Worm (Caenorhabditis elegans) whole organism, L4 larva: Measurements from ENCODE around the gene srj-45.

Experiments used
- D1046.2 ChIP-seq: fragments of 200-800 bp; sonication (Bioruptor generic); IDR thresholded peaks from 2 replicates; pipeline ENCODE4 v1.3.6; 2022; ENCODE audit warnings: missing genetic modification characterization, missing compliant biosample characterization
- F10B5.3 ChIP-seq: sonication (generic microtip); optimal IDR thresholded peaks from 2 replicates; lab custom pipeline; 2016; ENCODE audit warnings: mild to moderate bottlenecking, missing genetic modification characterization, missing compliant biosample characterization
- F26F4.8 ChIP-seq: fragments of 200-800 bp; sonication (Bioruptor generic); conservative IDR thresholded peaks from 2 replicates; pipeline ENCODE4 v1.3.6; 2022; ENCODE audit warnings: missing genetic modification characterization, missing compliant biosample characterization
- F49E8.2 ChIP-seq: sonication (generic microtip); optimal IDR thresholded peaks from 2 replicates; lab custom pipeline; 2016; ENCODE audit warnings: missing compliant biosample characterization, mild to moderate bottlenecking, missing genetic modification characterization, borderline replicate concordance
- Y105C5A.15 ChIP-seq: fragments of 200-800 bp; sonication (Bioruptor generic); IDR thresholded peaks from 2 replicates; pipeline ENCODE4 v1.3.6; 2022; ENCODE audit warnings: missing genetic modification characterization, missing compliant biosample characterization
- aha-1 ChIP-seq: fragments of 150-350 bp; peaks from one replicate; lab custom pipeline; 2014; ENCODE audit warnings: missing biosample characterization, missing genetic modification characterization
- arid-1 ChIP-seq: fragments of 200-800 bp; sonication (Bioruptor generic); conservative IDR thresholded peaks from 2 replicates; pipeline ENCODE4 v1.3.6; 2022; ENCODE audit warnings: missing genetic modification reagents, missing genetic modification characterization, missing compliant biosample characterization
- ceh-28 ChIP-seq: fragments of 150-350 bp; optimal IDR thresholded peaks from 2 replicates; lab custom pipeline; 2014; ENCODE audit warnings: missing biosample characterization, missing genetic modification reagents, missing genetic modification characterization
- ceh-44 ChIP-seq: fragments of 200-800 bp; sonication (Bioruptor generic); IDR thresholded peaks from 2 replicates; pipeline ENCODE4 v1.3.6; 2022; ENCODE audit warnings: missing genetic modification reagents, missing genetic modification characterization, missing compliant biosample characterization
- cey-2 ChIP-seq: sonication (generic microtip); optimal IDR thresholded peaks from 3 replicates; lab custom pipeline; 2017; ENCODE audit warnings: missing genetic modification characterization, mild to moderate bottlenecking, missing compliant biosample characterization, antibody characterized with exemption, borderline replicate concordance; ENCODE audit not compliant: insufficient read depth
- daf-8 ChIP-seq: fragments of 200-800 bp; sonication (Bioruptor generic); IDR thresholded peaks from 2 replicates; pipeline ENCODE4 v1.3.6; 2022; ENCODE audit warnings: missing genetic modification characterization, missing compliant biosample characterization
- duxl-1 ChIP-seq: sonication (generic microtip); optimal IDR thresholded peaks from 2 replicates; lab custom pipeline; 2016; ENCODE audit warnings: mild to moderate bottlenecking, missing genetic modification characterization, moderate library complexity, missing compliant biosample characterization; ENCODE audit not compliant: poor library complexity
- dve-1 ChIP-seq: sonication (generic microtip); optimal IDR thresholded peaks from 2 replicates; lab custom pipeline; 2017; ENCODE audit warnings: antibody characterized with exemption, mild to moderate bottlenecking, missing genetic modification characterization, missing compliant biosample characterization; ENCODE audit not compliant: insufficient read depth
- hif-1 ChIP-seq, 2 experiments: sonication (generic microtip); optimal IDR thresholded peaks; 2 replicates each; lab custom pipeline; 2016 to 2017; ENCODE audit warnings: missing compliant biosample characterization in 2 of 2, missing genetic modification characterization in 2 of 2, missing genetic modification reagents in 2 of 2, missing genotype in 2 of 2, mild to moderate bottlenecking in 1 of 2
- hlh-11 ChIP-seq: fragments of 200-800 bp; sonication (Bioruptor generic); optimal IDR thresholded peaks from 2 replicates; lab custom pipeline; 2018; ENCODE audit warnings: mild to moderate bottlenecking, missing genetic modification characterization, missing compliant biosample characterization
- lim-7 ChIP-seq: fragments of 200-800 bp; sonication (Bioruptor generic); IDR thresholded peaks from 2 replicates; pipeline ENCODE4 v1.3.6; 2022; ENCODE audit warnings: missing genetic modification characterization, missing compliant biosample characterization
- lsy-2 ChIP-seq, 2 experiments: fragments of 150-350 bp in 1 of 2; sonication (generic microtip) in 1 of 2; optimal IDR thresholded peaks; 2 replicates each; lab custom pipeline; 2014 to 2017; ENCODE audit warnings: missing biosample characterization in 2 of 2, missing genetic modification characterization in 2 of 2
- mdl-1 ChIP-seq, 2 experiments: fragments of 150-350 bp in 1 of 2; sonication (generic microtip) in 1 of 2; optimal IDR thresholded peaks; 2 replicates each; lab custom pipeline; 2014 to 2017; ENCODE audit warnings: missing biosample characterization in 2 of 2, missing genetic modification characterization in 2 of 2
- mxl-3 ChIP-seq: fragments of 200-800 bp; sonication (Bioruptor generic); optimal IDR thresholded peaks from 2 replicates; lab custom pipeline; 2018; ENCODE audit warnings: mild to moderate bottlenecking, missing genetic modification characterization, missing compliant biosample characterization
- nhr-28 ChIP-seq: fragments of 150-350 bp; optimal IDR thresholded peaks from 2 replicates; lab custom pipeline; 2014; ENCODE audit warnings: missing biosample characterization, missing genetic modification characterization
- nhr-76 ChIP-seq: fragments of 150-350 bp; optimal IDR thresholded peaks from 2 replicates; lab custom pipeline; 2014; ENCODE audit warnings: missing biosample characterization, missing genetic modification characterization
- php-3 ChIP-seq: fragments of 200-800 bp; sonication (Bioruptor generic); IDR thresholded peaks from 2 replicates; pipeline ENCODE4 v1.3.6; 2022; ENCODE audit warnings: missing genetic modification reagents, missing genetic modification characterization, missing compliant biosample characterization
- rbr-2 ChIP-seq: sonication (generic microtip); optimal IDR thresholded peaks from 2 replicates; lab custom pipeline; 2016; ENCODE audit warnings: missing genotype, missing genetic modification characterization, missing compliant biosample characterization
- set-16 ChIP-seq: fragments of 200-800 bp; sonication (Bioruptor generic); IDR thresholded peaks from 2 replicates; pipeline ENCODE4 v1.3.6; 2022; ENCODE audit warnings: missing genetic modification reagents, missing genetic modification characterization, missing compliant biosample characterization
- skn-1 ChIP-seq: fragments of 150-350 bp; optimal IDR thresholded peaks from 2 replicates; lab custom pipeline; 2014; ENCODE audit warnings: missing biosample characterization, missing genetic modification characterization
- snpc-1.2 ChIP-seq: fragments of 200-800 bp; sonication (Bioruptor generic); IDR thresholded peaks from 2 replicates; pipeline ENCODE4 v1.3.6; 2022; ENCODE audit warnings: missing genetic modification reagents, missing genetic modification characterization, missing compliant biosample characterization
- snpc-4 ChIP-seq: fragments of 150-350 bp; optimal IDR thresholded peaks from 2 replicates; lab custom pipeline; 2014; ENCODE audit warnings: missing biosample characterization, missing genetic modification characterization
- unc-62 ChIP-seq, 3 experiments: fragments of 150-350 bp in 1 of 3; sonication (generic microtip); optimal IDR thresholded peaks in 2 of 3; peaks in 1 of 3; 1 replicate in 1 of 3; 2 replicates in 2 of 3; lab custom pipeline; 2014 to 2017; ENCODE audit warnings: missing biosample characterization in 3 of 3, missing genetic modification characterization in 3 of 3, missing genetic modification reagents in 3 of 3, missing genotype in 1 of 3
- ztf-11 ChIP-seq: fragments of 150-350 bp; optimal IDR thresholded peaks from 2 replicates; lab custom pipeline; 2014; ENCODE audit warnings: missing biosample characterization, missing genetic modification characterization

Gene srj-45

DNA sequence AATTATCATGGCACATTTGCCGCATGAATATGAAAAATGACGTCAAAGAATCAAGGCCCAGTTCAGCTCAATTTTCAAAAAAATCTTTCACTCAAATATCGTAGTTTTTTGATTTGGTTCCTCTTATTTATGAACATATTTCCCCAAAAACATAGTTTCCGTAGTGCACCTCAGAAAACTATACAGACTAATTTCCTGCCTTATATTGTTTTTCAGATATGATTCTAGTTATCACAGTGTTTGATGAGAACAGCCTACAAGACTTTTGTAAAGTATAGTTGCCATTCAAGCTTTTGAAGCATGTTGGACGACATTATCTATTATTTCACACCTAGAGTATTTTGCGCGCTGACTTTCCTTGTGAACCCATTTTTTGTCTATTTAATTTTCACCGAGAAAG, 3.7 kb downstream of the srj-45 start, which contains the start of gene srj-50:
Gene srj-50 (plus strand): TSS at position 301 of the 400 bp plus-strand sequence.
- TF ChIP-seq hif-1 (tag; optimal IDR thresholded peaks at IDR 0.05; lab: Kevin White, UChicago) (no peak), cey-2 (tag; lab: Kevin White, UChicago) (no peak), Y105C5A.15 (GFP tag; lab: Robert Waterston, UW) (no peak), lsy-2 (tag; optimal IDR thresholded peaks at IDR 0.05; lab: Kevin White, UChicago) (no peak)

DNA sequence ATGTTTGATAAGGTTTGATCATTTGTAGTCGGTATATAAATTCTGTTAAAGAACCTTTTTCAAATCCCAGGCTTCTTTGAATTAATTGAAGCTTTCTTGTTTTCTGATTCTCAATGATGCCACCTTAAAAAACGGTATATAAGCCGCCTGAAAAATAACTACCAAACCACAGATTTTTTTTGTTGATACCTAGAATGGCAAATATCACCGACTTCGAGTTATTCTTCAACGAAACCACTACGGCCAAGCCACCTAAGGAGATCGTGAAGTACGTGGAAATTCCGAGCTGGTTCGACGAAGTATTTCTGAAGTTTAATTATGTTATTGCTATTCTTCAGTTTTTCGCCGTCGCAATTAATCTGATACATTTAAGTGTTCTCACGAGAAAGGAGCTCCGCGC, 5.6 kb downstream of the srj-45 start, which contains the start of gene srw-2:
Gene srw-2 (plus strand): TSS at position 62 of the 400 bp plus-strand sequence.
- TF ChIP-seq rbr-2 (no peak), ceh-28 (tag; lab: Kevin White, UChicago) (no peak), mdl-1 (tag; optimal IDR thresholded peaks at IDR 0.05; lab: Kevin White, UChicago) (no peak), unc-62 (GFP tag; optimal IDR thresholded peaks at IDR 0.05 in 1 of 2; lab: Kevin White, UChicago) (peak in 1 of 2 experiments; percentile 90), unc-62 (tag; optimal IDR thresholded peaks at IDR 0.05; lab: Kevin White, UChicago) (no peak)

DNA sequence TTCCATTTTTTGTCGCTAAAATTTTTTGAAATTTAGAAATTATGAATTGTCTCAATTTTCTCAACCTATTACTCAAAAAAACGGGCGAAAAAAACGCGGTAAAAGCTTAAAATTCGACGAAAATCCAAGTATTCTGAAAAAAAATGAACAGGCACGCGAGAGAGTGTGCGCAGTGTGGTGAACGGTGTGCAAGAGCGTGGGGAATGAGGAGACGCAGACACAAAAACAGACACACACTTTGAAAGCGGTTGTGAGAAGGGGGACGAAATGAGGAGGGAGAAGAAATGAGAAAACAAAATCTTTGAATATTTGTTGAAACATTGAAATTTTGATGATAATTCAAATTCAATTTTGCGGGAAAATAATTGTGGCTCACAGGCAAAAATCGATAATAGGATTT, 9.6 kb downstream of the srj-45 start, which contains the start of gene T03D3.5:
Gene T03D3.5 (minus strand): TSS at position 21 of the 400 bp plus-strand sequence.
- TF ChIP-seq F10B5.3 (no peak), arid-1 (GFP tag; lab: Robert Waterston, UW) (no peak), dve-1 (tag; lab: Kevin White, UChicago) (no peak), duxl-1 (tag; lab: Kevin White, UChicago) (peak; percentile 50), nhr-76 (tag; lab: Kevin White, UChicago) (no peak)

DNA sequence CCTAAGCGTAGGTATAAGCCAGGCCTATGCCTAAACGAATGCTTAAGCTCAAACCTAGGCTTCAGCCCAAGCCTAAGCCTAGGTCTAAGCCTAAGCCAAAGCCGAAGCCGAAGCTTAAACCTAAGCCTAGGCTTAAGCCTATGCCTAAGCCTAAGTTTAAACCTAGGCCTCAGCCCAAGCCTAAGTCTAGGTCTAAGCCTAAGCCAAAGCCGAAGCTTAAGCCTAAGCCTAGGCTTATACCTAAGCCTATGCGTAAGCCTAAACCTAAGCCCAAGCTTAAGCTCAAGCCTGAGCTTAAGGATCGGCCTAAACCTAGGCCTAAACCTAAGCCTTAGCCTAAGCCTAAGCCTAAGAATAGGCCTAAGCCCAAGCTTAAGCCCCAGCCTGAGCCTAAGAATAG, 10.4 kb downstream of the srj-45 start:
- TF ChIP-seq daf-8 (GFP tag; lab: Robert Waterston, UW) = no peak

DNA sequence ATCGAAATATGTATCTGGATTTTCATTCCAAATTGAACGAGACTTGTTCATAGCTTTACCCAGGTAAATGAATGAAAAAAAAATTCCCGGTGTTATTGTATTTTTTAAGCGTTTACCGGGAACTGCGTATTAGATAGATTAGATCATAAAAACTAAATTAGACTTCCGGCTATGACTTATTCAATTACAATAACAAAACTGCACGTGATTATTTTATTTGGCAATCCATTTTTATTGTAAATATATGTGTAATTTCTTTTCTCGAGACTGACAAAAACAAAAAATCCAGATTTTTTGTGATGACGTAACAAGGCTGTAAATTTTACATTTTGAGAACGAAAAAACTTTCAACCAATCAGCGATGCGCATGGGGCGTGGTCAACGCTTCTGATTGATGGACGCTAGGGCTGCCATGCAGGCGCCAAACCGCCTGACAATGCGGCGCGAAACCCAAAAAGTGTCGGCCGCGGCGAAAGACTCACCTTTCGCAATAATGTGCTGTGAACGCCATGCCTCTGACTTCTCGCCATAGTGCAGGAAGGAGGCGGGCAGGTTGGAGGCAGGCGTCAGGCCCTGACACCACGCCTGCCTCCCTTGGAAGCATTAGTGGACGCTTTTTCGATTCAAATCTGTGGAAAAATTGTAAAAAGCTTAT, 14.7 kb downstream of the srj-45 start, which contains the start of gene srh-36:
Gene srh-36 (minus strand): TSS at position 51 of the 655 bp plus-strand sequence.
- peak; percentile 8 for TF ChIP-seq aha-1 (tag; lab: Kevin White, UChicago)
- TF ChIP-seq skn-1 (tag; lab: Kevin White, UChicago) = no peak
- no peak for TF ChIP-seq nhr-76 (tag; lab: Kevin White, UChicago)
- 0 out of 2 replicates have a peak, but pooled peaks have one; percentile 35 for TF ChIP-seq F26F4.8 (GFP tag; lab: Robert Waterston, UW)
- no peak for TF ChIP-seq nhr-28 (tag; lab: Kevin White, UChicago)
- no peak for TF ChIP-seq F49E8.2 (tag; lab: Kevin White, UChicago)
- TF ChIP-seq lim-7 (GFP tag; lab: Robert Waterston, UW) = no peak
- no peak for TF ChIP-seq hlh-11 (tag; lab: Kevin White, UChicago)
- TF ChIP-seq snpc-4 (tag; lab: Kevin White, UChicago) = no peak
- no peak for TF ChIP-seq D1046.2 (GFP tag; lab: Robert Waterston, UW)
- TF ChIP-seq set-16 (GFP tag; lab: Robert Waterston, UW) = peak; percentile 73
- 0 out of 2 replicates have a peak, but pooled peaks have one; percentile 32 for TF ChIP-seq snpc-1.2 (GFP tag; lab: Robert Waterston, UW)
- TF ChIP-seq php-3 (GFP tag; lab: Robert Waterston, UW) = no peak

DNA sequence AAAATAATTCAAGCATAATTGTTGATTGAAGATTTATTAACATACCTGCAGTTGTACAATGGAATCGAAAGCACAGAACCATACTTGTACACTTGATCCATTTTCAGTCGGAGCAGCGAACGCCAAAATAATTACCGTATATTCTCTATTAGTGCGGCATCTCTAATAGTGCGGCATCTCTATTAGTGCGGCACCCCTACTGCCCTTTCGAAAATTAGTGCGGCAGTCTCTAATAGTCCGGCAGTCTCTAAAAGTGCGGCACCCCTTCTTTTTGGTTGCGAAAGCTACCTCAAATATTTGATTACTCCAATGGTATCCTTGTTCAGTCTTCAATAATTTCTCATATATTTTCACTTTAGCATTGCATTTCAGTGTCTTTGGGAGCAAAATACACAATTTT, 18.3 kb downstream of the srj-45 start, which contains the start of gene srt-34:
Gene srt-34 (minus strand): TSS at position 101 of the 400 bp plus-strand sequence.
- TF ChIP-seq ztf-11 (tag; lab: Kevin White, UChicago) (no peak), ceh-44 (no peak), mxl-3 (no peak), Y105C5A.15 (GFP tag; lab: Robert Waterston, UW) (no peak), hlh-11 (tag; lab: Kevin White, UChicago) (no peak)
